Worm (Caenorhabditis elegans) whole organism, L2 larva: ENCODE measurements around the gene twk-34.

Experiments used
- C34F6.9 ChIP-seq: fragments of 150-350 bp; optimal IDR thresholded peaks from 2 replicates; lab custom pipeline; 2014; ENCODE audit warnings: missing biosample characterization, missing genetic modification characterization
- F13H6.1 ChIP-seq: sonication (generic microtip); optimal IDR thresholded peaks from 2 replicates; lab custom pipeline; 2016; ENCODE audit warnings: missing genetic modification characterization, missing compliant biosample characterization
- R02D3.7 ChIP-seq: fragments of 150-350 bp; optimal IDR thresholded peaks from 2 replicates; lab custom pipeline; 2014; ENCODE audit warnings: missing biosample characterization, missing genetic modification characterization
- Y55F3AM.14 ChIP-seq: fragments of 200-800 bp; sonication (Bioruptor generic); optimal IDR thresholded peaks from 2 replicates; lab custom pipeline; 2018; ENCODE audit warnings: mild to moderate bottlenecking, missing genetic modification characterization, missing compliant biosample characterization
- ZK546.5 ChIP-seq: sonication (generic microtip); optimal IDR thresholded peaks from 2 replicates; lab custom pipeline; 2017; ENCODE audit warnings: missing biosample characterization, missing genetic modification characterization
- alr-1 ChIP-seq: fragments of 150-350 bp; optimal IDR thresholded peaks from 2 replicates; lab custom pipeline; 2014; ENCODE audit warnings: missing biosample characterization, missing genetic modification characterization
- aly-2 ChIP-seq: fragments of 150-350 bp; optimal IDR thresholded peaks from 2 replicates; lab custom pipeline; 2014; ENCODE audit warnings: missing biosample characterization, missing genetic modification characterization
- ama-1 ChIP-seq: fragments of 150-350 bp; optimal IDR thresholded peaks from 2 replicates; lab custom pipeline; 2018; ENCODE audit warnings: inconsistent platforms
- blmp-1 ChIP-seq: sonication (generic microtip); optimal IDR thresholded peaks from 2 replicates; lab custom pipeline; 2017; ENCODE audit warnings: missing genetic modification characterization, mild to moderate bottlenecking, missing compliant biosample characterization, antibody characterized with exemption, moderate library complexity; ENCODE audit not compliant: insufficient read depth
- ceh-16 ChIP-seq: fragments of 150-350 bp; optimal IDR thresholded peaks from 2 replicates; lab custom pipeline; 2014; ENCODE audit warnings: missing biosample characterization, missing genetic modification characterization
- ceh-82 ChIP-seq: fragments of 150-350 bp; optimal IDR thresholded peaks from 2 replicates; lab custom pipeline; 2014; ENCODE audit warnings: missing biosample characterization, missing genetic modification characterization
- crh-2 ChIP-seq: sonication (generic microtip); optimal IDR thresholded peaks from 2 replicates; lab custom pipeline; 2017; ENCODE audit warnings: missing biosample characterization, missing genetic modification characterization
- egl-27 ChIP-seq: sonication (generic microtip); optimal IDR thresholded peaks from 3 replicates; lab custom pipeline; 2017; ENCODE audit warnings: missing biosample characterization, missing genetic modification reagents, missing genetic modification characterization
- fos-1 ChIP-seq: fragments of 150-350 bp; optimal IDR thresholded peaks from 2 replicates; lab custom pipeline; 2014; ENCODE audit warnings: missing biosample characterization, missing genetic modification characterization
- gmeb-1 ChIP-seq: fragments of 150-350 bp; optimal IDR thresholded peaks from 2 replicates; lab custom pipeline; 2014; ENCODE audit warnings: missing biosample characterization, missing genetic modification characterization
- lin-39 ChIP-seq: fragments of 150-350 bp; optimal IDR thresholded peaks from 2 replicates; lab custom pipeline; 2014; ENCODE audit warnings: missing biosample characterization, missing genetic modification reagents, missing genetic modification characterization
- mab-5 ChIP-seq: fragments of 150-350 bp; optimal IDR thresholded peaks from 2 replicates; lab custom pipeline; 2014; ENCODE audit warnings: missing biosample characterization, missing genetic modification characterization
- mdl-1 ChIP-seq, 2 experiments: fragments of 150-350 bp in 1 of 2; sonication (generic microtip) in 1 of 2; optimal IDR thresholded peaks; 2 replicates each; lab custom pipeline; 2017; ENCODE audit warnings: missing biosample characterization in 2 of 2, missing genetic modification characterization in 2 of 2
- nhr-10 ChIP-seq: sonication (generic microtip); optimal IDR thresholded peaks from 2 replicates; lab custom pipeline; 2017; ENCODE audit warnings: missing biosample characterization, missing genetic modification characterization
- nhr-11 ChIP-seq: fragments of 150-350 bp; optimal IDR thresholded peaks from 2 replicates; lab custom pipeline; 2014; ENCODE audit warnings: missing biosample characterization, missing genetic modification characterization
- nhr-129 ChIP-seq: fragments of 150-350 bp; optimal IDR thresholded peaks from 2 replicates; lab custom pipeline; 2014; ENCODE audit warnings: missing biosample characterization, missing genetic modification characterization
- nhr-21 ChIP-seq: fragments of 150-350 bp; optimal IDR thresholded peaks from 2 replicates; lab custom pipeline; 2014; ENCODE audit warnings: missing biosample characterization, missing genetic modification characterization
- nhr-23 ChIP-seq: fragments of 150-350 bp; optimal IDR thresholded peaks from 2 replicates; lab custom pipeline; 2014; ENCODE audit warnings: missing biosample characterization, missing genetic modification reagents, missing genetic modification characterization
- nhr-237 ChIP-seq: fragments of 150-350 bp; optimal IDR thresholded peaks from 2 replicates; lab custom pipeline; 2014; ENCODE audit warnings: missing biosample characterization, missing genetic modification characterization
- nhr-25 ChIP-seq: fragments of 150-350 bp; sonication (generic microtip); optimal IDR thresholded peaks from 3 replicates; lab custom pipeline; 2014; ENCODE audit warnings: missing biosample characterization, missing genetic modification characterization
- nhr-77 ChIP-seq: fragments of 150-350 bp; optimal IDR thresholded peaks from 2 replicates; lab custom pipeline; 2014; ENCODE audit warnings: missing biosample characterization, missing genetic modification characterization
- sem-4 ChIP-seq: fragments of 150-350 bp; optimal IDR thresholded peaks from 2 replicates; lab custom pipeline; 2014; ENCODE audit warnings: missing biosample characterization, missing genetic modification reagents, missing genetic modification characterization
- sma-9 ChIP-seq, 2 experiments: fragments of 150-350 bp in 1 of 2; sonication (generic microtip) in 1 of 2; optimal IDR thresholded peaks; 2 replicates each; lab custom pipeline; 2014 to 2016; ENCODE audit warnings: missing genetic modification characterization in 2 of 2, mild to moderate bottlenecking in 1 of 2, missing biosample characterization in 1 of 2, missing compliant biosample characterization in 1 of 2, missing genetic modification reagents in 1 of 2, moderate library complexity in 1 of 2
- snpc-4 ChIP-seq: fragments of 150-350 bp; optimal IDR thresholded peaks from 2 replicates; lab custom pipeline; 2014; ENCODE audit warnings: missing biosample characterization, missing genetic modification characterization
- unc-39 ChIP-seq: fragments of 150-350 bp; optimal IDR thresholded peaks from 2 replicates; lab custom pipeline; 2014; ENCODE audit warnings: missing biosample characterization, missing genetic modification characterization
- unc-55 ChIP-seq: fragments of 150-350 bp; sonication (generic microtip); optimal IDR thresholded peaks from 3 replicates; lab custom pipeline; 2014; ENCODE audit warnings: missing biosample characterization, missing genetic modification reagents, missing genetic modification characterization
- unc-62 ChIP-seq: fragments of 150-350 bp; optimal IDR thresholded peaks from 2 replicates; lab custom pipeline; 2014; ENCODE audit warnings: missing biosample characterization, missing genetic modification reagents, missing genetic modification characterization
- zag-1 ChIP-seq: fragments of 150-350 bp; optimal IDR thresholded peaks from 2 replicates; lab custom pipeline; 2014; ENCODE audit warnings: missing biosample characterization, missing genetic modification characterization
- ztf-11 ChIP-seq: sonication (generic microtip); optimal IDR thresholded peaks from 2 replicates; lab custom pipeline; 2017; ENCODE audit warnings: missing biosample characterization, missing genetic modification characterization

The twk-34 gene

DNA sequence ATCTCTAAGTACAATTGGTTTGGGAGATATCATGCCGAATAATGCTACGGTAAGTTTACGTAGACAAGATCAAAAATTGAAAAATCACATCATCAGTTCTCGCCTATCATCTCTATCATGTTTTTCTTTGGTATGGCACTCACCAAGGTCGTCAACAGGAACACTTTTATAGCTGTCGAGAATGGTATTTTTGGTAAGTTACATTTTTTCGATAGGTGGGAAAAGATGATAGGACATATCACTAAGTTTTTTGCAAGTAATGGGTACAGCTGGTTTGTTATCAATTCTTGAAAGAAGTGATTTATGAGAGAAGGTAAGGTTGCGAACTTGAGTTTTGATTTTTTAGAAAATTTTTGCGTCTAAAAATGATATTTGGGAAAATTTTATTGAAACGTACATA lies 3.2 kb downstream of the twk-34 start (continued):
- TF ChIP-seq ZK546.5 (no peak), sem-4 (no peak), mab-5 (tag; lab: Kevin White, UChicago) (no peak), ama-1 (no peak), aly-2 (tag; lab: Kevin White, UChicago) (no peak)

DNA sequence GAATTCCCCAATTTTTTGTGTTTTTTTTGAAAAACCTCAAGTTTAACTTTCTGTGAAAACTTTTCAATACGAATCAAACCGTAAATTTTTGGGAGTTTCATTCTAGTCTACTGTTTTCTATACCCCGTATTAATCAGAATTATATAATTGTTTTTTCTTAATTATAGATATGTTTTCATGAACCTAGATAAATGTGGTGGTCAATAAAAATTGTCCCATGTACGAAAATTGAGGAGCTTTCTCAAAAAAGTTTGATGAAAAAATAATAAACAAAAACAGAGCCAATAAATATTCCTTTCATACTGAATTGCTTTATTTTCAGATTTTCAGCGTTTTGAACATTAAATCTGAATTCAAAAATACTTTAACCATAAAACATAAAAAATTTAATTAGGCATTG lies 5.6 kb downstream of the twk-34 start, which contains the start of gene Y6E2A.1:
Gene Y6E2A.1 (minus strand): TSS at position 101 of the 400 bp plus-strand sequence.
- no peak for TF ChIP-seq snpc-4 (tag; lab: Kevin White, UChicago)
- no peak for TF ChIP-seq R02D3.7 (tag; lab: Kevin White, UChicago)
- no peak for TF ChIP-seq nhr-25 (tag; lab: Kevin White, UChicago)
- no peak for TF ChIP-seq C34F6.9
- TF ChIP-seq nhr-11, result no peak
- TF ChIP-seq zag-1 (tag; lab: Kevin White, UChicago), result no peak
- TF ChIP-seq F13H6.1 (tag; lab: Kevin White, UChicago), result no peak
- no peak for TF ChIP-seq nhr-23
- no peak for TF ChIP-seq unc-62 (GFP tag; lab: Kevin White, UChicago)
- TF ChIP-seq nhr-77 (tag; lab: Kevin White, UChicago), result no peak
- no peak for TF ChIP-seq unc-55 (GFP tag; lab: Kevin White, UChicago)
- no peak for TF ChIP-seq sma-9 (GFP tag; optimal IDR thresholded peaks at IDR 0.05; lab: Kevin White, UChicago)
- TF ChIP-seq sma-9 (tag; optimal IDR thresholded peaks at IDR 0.05; lab: Kevin White, UChicago), result no peak
- TF ChIP-seq mab-5 (tag; lab: Kevin White, UChicago), result no peak
- no peak for TF ChIP-seq alr-1 (tag; lab: Kevin White, UChicago)
- TF ChIP-seq blmp-1, result no peak
- TF ChIP-seq ztf-11 (tag; lab: Kevin White, UChicago), result no peak
- TF ChIP-seq Y55F3AM.14 (GFP tag; lab: Kevin White, UChicago), result no peak
- TF ChIP-seq ama-1, result no peak
- TF ChIP-seq lin-39 (tag; lab: Kevin White, UChicago), result no peak

DNA sequence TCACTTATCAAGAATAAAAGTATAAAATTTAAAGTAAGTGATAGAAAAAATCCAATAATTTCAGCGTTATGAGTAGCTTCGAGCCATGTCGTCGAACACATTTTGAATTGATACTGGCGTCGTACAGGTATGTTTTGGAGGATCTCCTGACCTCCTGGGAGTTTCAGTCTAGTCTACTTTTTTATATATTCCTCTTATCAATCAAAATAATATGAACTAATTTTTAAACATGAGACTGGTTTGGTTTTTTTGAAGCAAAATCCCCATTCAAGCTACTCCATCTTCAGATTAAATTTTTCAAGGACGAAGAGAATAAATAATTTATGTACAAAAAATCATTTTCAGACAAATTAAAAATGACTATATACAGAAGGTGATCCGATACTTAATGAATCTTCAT lies 7.1 kb downstream of the twk-34 start, which contains the start of gene str-101:
Gene str-101 (minus strand): TSS at position 101 of the 400 bp plus-strand sequence.
- TF ChIP-seq nhr-237 (no peak), unc-39 (tag; lab: Kevin White, UChicago) (no peak), F13H6.1 (tag; lab: Kevin White, UChicago) (no peak), zag-1 (tag; lab: Kevin White, UChicago) (no peak), lin-39 (tag; lab: Kevin White, UChicago) (no peak), nhr-11 (no peak), ztf-11 (tag; lab: Kevin White, UChicago) (no peak), nhr-21 (tag; lab: Kevin White, UChicago) (no peak), nhr-129 (tag; lab: Kevin White, UChicago) (no peak), crh-2 (no peak)

ce11 chrV:15712385-15712784 lies 7.6 kb downstream of the twk-34 start:
- TF ChIP-seq ceh-16 (tag; lab: Kevin White, UChicago) (no peak), unc-62 (GFP tag; lab: Kevin White, UChicago) (no peak), ceh-82 (tag; lab: Kevin White, UChicago) (no peak), nhr-10 (no peak), ztf-11 (tag; lab: Kevin White, UChicago) (no peak), egl-27 (tag; lab: Kevin White, UChicago) (no peak), Y55F3AM.14 (GFP tag; lab: Kevin White, UChicago) (no peak), C34F6.9 (no peak), fos-1 (tag; lab: Kevin White, UChicago) (no peak)

DNA sequence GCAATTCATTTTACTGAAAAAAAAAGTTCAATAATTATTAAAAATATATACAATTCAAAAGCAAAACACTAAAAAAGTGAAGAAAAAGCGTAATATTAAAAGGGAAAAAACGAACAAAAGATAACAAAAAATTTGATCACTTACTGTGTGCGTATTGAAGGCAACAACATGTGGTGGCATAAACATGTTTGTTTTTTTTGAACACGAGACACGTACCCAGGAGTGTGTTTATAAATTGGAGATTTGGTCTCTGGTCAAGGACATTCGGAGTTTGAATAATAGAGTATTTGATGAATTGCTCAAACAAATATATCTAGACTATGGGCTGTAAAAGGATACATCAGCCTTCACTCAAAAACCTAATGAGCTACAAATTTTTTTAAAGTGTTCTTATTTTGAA lies 10.9 kb downstream of the twk-34 start:
- no peak for TF ChIP-seq ZK546.5
- no peak for TF ChIP-seq gmeb-1 (tag; lab: Kevin White, UChicago)
- TF ChIP-seq sma-9 (GFP tag; optimal IDR thresholded peaks at IDR 0.05; lab: Kevin White, UChicago), result no peak
- TF ChIP-seq sma-9 (tag; optimal IDR thresholded peaks at IDR 0.05; lab: Kevin White, UChicago), result no peak
- TF ChIP-seq nhr-11, result no peak
- TF ChIP-seq nhr-129 (tag; lab: Kevin White, UChicago), result no peak
- TF ChIP-seq mdl-1 (tag; optimal IDR thresholded peaks at IDR 0.05; lab: Kevin White, UChicago), result no peak
- no peak for TF ChIP-seq nhr-25 (tag; lab: Kevin White, UChicago)
- TF ChIP-seq, all 48 proteins: peak for 0
